Worm (Caenorhabditis elegans) whole organism, late embryonic: ENCODE results near the gene ZK757.1.
A peak's percentile ranks its signal among the peaks of the same experiment; 100 is the strongest.

Experiments used
- F13H6.1 ChIP-seq: sonication (generic microtip); optimal IDR thresholded peaks from 2 replicates; lab custom pipeline; 2016; ENCODE audit warnings: missing genetic modification characterization, missing compliant biosample characterization
- K09A11.1 ChIP-seq: sonication (generic microtip); optimal IDR thresholded peaks from 2 replicates; lab custom pipeline; 2017; ENCODE audit warnings: antibody characterized with exemption, mild to moderate bottlenecking, missing genetic modification characterization, missing compliant biosample characterization; ENCODE audit not compliant: insufficient read depth
- Y22D7AL.16 ChIP-seq: sonication (generic microtip); optimal IDR thresholded peaks from 2 replicates; lab custom pipeline; 2016; ENCODE audit warnings: missing genetic modification characterization, missing compliant biosample characterization
- ama-1 ChIP-seq: fragments of 150-350 bp; optimal IDR thresholded peaks from 2 replicates; lab custom pipeline; 2014
- ceh-14 ChIP-seq: sonication (generic microtip); optimal IDR thresholded peaks from 2 replicates; lab custom pipeline; 2016; ENCODE audit warnings: missing genotype, missing genetic modification characterization, missing compliant biosample characterization
- ceh-19 ChIP-seq: fragments of 200-800 bp; sonication (Bioruptor generic); optimal IDR thresholded peaks from 2 replicates; lab custom pipeline; 2018; ENCODE audit warnings: mild to moderate bottlenecking, missing genetic modification characterization, missing compliant biosample characterization
- ceh-2 ChIP-seq: sonication (generic microtip); optimal IDR thresholded peaks from 2 replicates; lab custom pipeline; 2016; ENCODE audit warnings: missing genotype, missing genetic modification characterization, missing compliant biosample characterization
- ceh-22 ChIP-seq: sonication (generic microtip); optimal IDR thresholded peaks from 2 replicates; lab custom pipeline; 2017; ENCODE audit warnings: missing biosample characterization, missing genetic modification characterization
- ceh-34 ChIP-seq: sonication (generic microtip); optimal IDR thresholded peaks from 2 replicates; lab custom pipeline; 2016; ENCODE audit warnings: mild to moderate bottlenecking, missing genetic modification characterization, missing compliant biosample characterization
- ceh-48 ChIP-seq: sonication (generic microtip); optimal IDR thresholded peaks from 2 replicates; lab custom pipeline; 2016; ENCODE audit warnings: missing genetic modification characterization, inconsistent platforms, missing compliant biosample characterization
- elt-4 ChIP-seq: sonication (generic microtip); optimal IDR thresholded peaks from 2 replicates; lab custom pipeline; 2016; ENCODE audit warnings: missing genetic modification characterization, missing compliant biosample characterization
- ets-4 ChIP-seq: sonication (generic microtip); optimal IDR thresholded peaks from 2 replicates; lab custom pipeline; 2016; ENCODE audit warnings: missing genetic modification characterization, missing compliant biosample characterization
- fax-1 ChIP-seq: sonication (generic microtip); optimal IDR thresholded peaks from 2 replicates; lab custom pipeline; 2016; ENCODE audit warnings: missing genotype, missing genetic modification characterization, missing compliant biosample characterization
- fkh-10 ChIP-seq: fragments of 150-350 bp; optimal IDR thresholded peaks from 2 replicates; lab custom pipeline; 2014; ENCODE audit warnings: missing biosample characterization, missing genetic modification reagents, missing genetic modification characterization
- fkh-6 ChIP-seq: sonication (generic microtip); optimal IDR thresholded peaks from 2 replicates; lab custom pipeline; 2016; ENCODE audit warnings: missing genetic modification characterization, missing compliant biosample characterization
- hlh-30 ChIP-seq: sonication (generic microtip); optimal IDR thresholded peaks from 2 replicates; lab custom pipeline; 2017; ENCODE audit warnings: antibody characterized with exemption, missing genetic modification characterization, missing compliant biosample characterization; ENCODE audit not compliant: insufficient read depth
- hlh-8 ChIP-seq: sonication (generic microtip); optimal IDR thresholded peaks from 2 replicates; lab custom pipeline; 2016; ENCODE audit warnings: missing genotype, missing genetic modification characterization, missing compliant biosample characterization
- lim-6 ChIP-seq: sonication (generic microtip); optimal IDR thresholded peaks from 2 replicates; lab custom pipeline; 2016; ENCODE audit warnings: missing genetic modification characterization, missing compliant biosample characterization
- lin-11 ChIP-seq: fragments of 200-800 bp; sonication (Bioruptor generic); optimal IDR thresholded peaks from 2 replicates; lab custom pipeline; 2018; ENCODE audit warnings: mild to moderate bottlenecking, missing genetic modification characterization, missing compliant biosample characterization
- madf-2 ChIP-seq: sonication (generic microtip); optimal IDR thresholded peaks from 2 replicates; lab custom pipeline; 2017; ENCODE audit warnings: missing genetic modification characterization, missing compliant biosample characterization
- nfya-1 ChIP-seq: sonication (generic microtip); optimal IDR thresholded peaks from 2 replicates; lab custom pipeline; 2017; ENCODE audit warnings: missing genetic modification characterization, mild to moderate bottlenecking, missing compliant biosample characterization, antibody characterized with exemption, moderate library complexity
- nhr-11 ChIP-seq: fragments of 150-350 bp; optimal IDR thresholded peaks from 2 replicates; lab custom pipeline; 2014; ENCODE audit warnings: missing biosample characterization, missing genetic modification characterization
- nhr-232 ChIP-seq: sonication (generic microtip); optimal IDR thresholded peaks from 2 replicates; lab custom pipeline; 2016; ENCODE audit warnings: missing genetic modification characterization, missing compliant biosample characterization
- odd-2 ChIP-seq: sonication (generic microtip); optimal IDR thresholded peaks from 2 replicates; lab custom pipeline; 2017; ENCODE audit warnings: antibody characterized with exemption, mild to moderate bottlenecking, missing genetic modification characterization, missing compliant biosample characterization
- pag-3 ChIP-seq: sonication (generic microtip); optimal IDR thresholded peaks from 2 replicates; lab custom pipeline; 2016; ENCODE audit warnings: missing compliant biosample characterization, missing genetic modification characterization, borderline replicate concordance
- pha-2 ChIP-seq: sonication (generic microtip); optimal IDR thresholded peaks from 2 replicates; lab custom pipeline; 2017; ENCODE audit warnings: mild to moderate bottlenecking, missing genetic modification characterization, missing compliant biosample characterization
- pha-4 ChIP-seq: fragments of 150-350 bp; optimal IDR thresholded peaks from 2 replicates; lab custom pipeline; 2018; ENCODE audit warnings: missing biosample characterization, missing genetic modification reagents, missing genetic modification characterization
- pqm-1 ChIP-seq: sonication (generic microtip); optimal IDR thresholded peaks from 2 replicates; lab custom pipeline; 2016; ENCODE audit warnings: missing genetic modification characterization, missing compliant biosample characterization
- ref-2 ChIP-seq: sonication (generic microtip); optimal IDR thresholded peaks from 2 replicates; lab custom pipeline; 2016; ENCODE audit warnings: missing genetic modification characterization, missing compliant biosample characterization
- rnt-1 ChIP-seq: sonication (generic microtip); optimal IDR thresholded peaks from 2 replicates; lab custom pipeline; 2016; ENCODE audit warnings: missing genetic modification characterization, missing compliant biosample characterization
- sox-2 ChIP-seq: fragments of 200-800 bp; sonication (Bioruptor generic); IDR thresholded peaks from 2 replicates; pipeline ENCODE4 v1.3.6; 2022; ENCODE audit warnings: missing genetic modification reagents, missing genetic modification characterization, missing compliant biosample characterization
- tbx-2 ChIP-seq: sonication (generic microtip); optimal IDR thresholded peaks from 2 replicates; lab custom pipeline; 2016; ENCODE audit warnings: missing genetic modification characterization, missing compliant biosample characterization
- tbx-7 ChIP-seq: sonication (generic microtip); optimal IDR thresholded peaks from 2 replicates; lab custom pipeline; 2016; ENCODE audit warnings: missing genotype, missing genetic modification characterization, missing compliant biosample characterization
- unc-3 ChIP-seq, 2 experiments: fragments of 200-800 bp in 1 of 2; sonication (Bioruptor generic) in 1 of 2; sonication (generic microtip) in 1 of 2; conservative IDR thresholded peaks in 1 of 2; optimal IDR thresholded peaks in 1 of 2; 2 replicates each; pipeline versions ENCODE4 v1.3.6 to Lab custom; 2016 to 2022; ENCODE audit warnings: missing compliant biosample characterization in 2 of 2, missing genetic modification characterization in 2 of 2, missing genetic modification reagents in 1 of 2
- unc-42 ChIP-seq: sonication (generic microtip); optimal IDR thresholded peaks from 2 replicates; lab custom pipeline; 2016; ENCODE audit warnings: missing genotype, missing genetic modification characterization, missing compliant biosample characterization
- unc-55 ChIP-seq: sonication (generic microtip); optimal IDR thresholded peaks from 2 replicates; lab custom pipeline; 2017; ENCODE audit warnings: missing biosample characterization, missing genetic modification reagents, missing genetic modification characterization
- zip-5 ChIP-seq: sonication (generic microtip); optimal IDR thresholded peaks from 2 replicates; lab custom pipeline; 2016; ENCODE audit warnings: missing genetic modification characterization, missing compliant biosample characterization

Gene ZK757.1

DNA sequence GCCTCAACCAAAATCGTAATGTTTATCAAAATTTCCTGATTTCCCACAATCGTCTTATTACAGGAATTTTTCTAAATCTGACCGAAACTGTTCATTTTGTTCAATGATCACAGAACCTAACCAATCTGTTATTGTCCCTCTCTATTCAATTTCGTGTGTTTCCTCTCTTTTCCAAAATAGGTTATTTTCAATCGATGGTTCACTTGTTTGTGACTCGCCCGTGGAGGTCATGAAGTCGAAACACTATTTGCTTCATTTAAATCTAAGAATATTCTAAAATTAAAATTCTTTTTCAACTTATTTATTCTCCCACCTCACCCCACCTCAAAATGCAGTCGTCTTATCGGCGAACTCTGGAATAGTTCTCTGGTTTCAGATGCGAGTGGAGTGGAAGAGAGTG is 20.1 kb downstream of the ZK757.1 start:
- TF ChIP-seq pha-2 (tag; lab: Kevin White, UChicago), result no peak
- no peak for TF ChIP-seq lim-6 (tag; lab: Kevin White, UChicago)
- no peak for TF ChIP-seq ceh-19 (GFP tag; lab: Kevin White, UChicago)
- TF ChIP-seq nhr-232 (tag; lab: Kevin White, UChicago), result no peak
- TF ChIP-seq ceh-2 (tag; lab: Kevin White, UChicago), result no peak
- no peak for TF ChIP-seq ceh-48 (tag; lab: Kevin White, UChicago)
- TF ChIP-seq pha-4 (tag; lab: Kevin White, UChicago), result no peak
- no peak for TF ChIP-seq nhr-11 (tag; lab: Kevin White, UChicago)
- no peak for TF ChIP-seq fkh-6 (tag; lab: Kevin White, UChicago)
- TF ChIP-seq fax-1, result no peak

DNA sequence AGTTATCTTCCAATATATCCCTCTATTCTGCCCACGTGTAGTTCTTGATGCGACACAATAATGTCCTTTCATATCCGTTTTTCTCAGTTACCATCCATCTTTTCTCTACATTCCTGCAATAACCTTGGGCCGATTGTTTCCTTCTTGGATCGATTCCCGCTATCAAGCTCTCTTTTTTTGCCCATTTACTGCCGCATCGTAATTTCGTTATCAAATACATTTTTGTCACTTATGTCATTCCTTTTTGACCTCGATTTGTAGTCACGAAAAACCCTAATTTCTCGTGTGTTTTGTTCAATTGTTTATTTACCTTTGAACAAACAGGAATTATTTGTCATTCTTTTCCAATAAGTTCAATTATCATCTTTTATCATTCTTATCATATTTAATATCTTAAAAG is 21.0 kb downstream of the ZK757.1 start:
- TF ChIP-seq pag-3 (tag; lab: Kevin White, UChicago) (no peak), ceh-14 (tag; lab: Kevin White, UChicago) (no peak), sox-2 (GFP tag; lab: Robert Waterston, UW) (no peak), ceh-2 (tag; lab: Kevin White, UChicago) (no peak), unc-42 (no peak), zip-5 (no peak), ceh-22 (tag; lab: Kevin White, UChicago) (no peak), nhr-232 (tag; lab: Kevin White, UChicago) (no peak), Y22D7AL.16 (tag; lab: Kevin White, UChicago) (no peak), pha-2 (tag; lab: Kevin White, UChicago) (no peak), unc-55 (no peak), ceh-34 (tag; lab: Kevin White, UChicago) (no peak), nfya-1 (tag; lab: Kevin White, UChicago) (no peak), rnt-1 (tag; lab: Kevin White, UChicago) (no peak), ama-1 (lab: Kevin White, UChicago) (no peak), fkh-10 (GFP tag; lab: Kevin White, UChicago) (no peak)

DNA sequence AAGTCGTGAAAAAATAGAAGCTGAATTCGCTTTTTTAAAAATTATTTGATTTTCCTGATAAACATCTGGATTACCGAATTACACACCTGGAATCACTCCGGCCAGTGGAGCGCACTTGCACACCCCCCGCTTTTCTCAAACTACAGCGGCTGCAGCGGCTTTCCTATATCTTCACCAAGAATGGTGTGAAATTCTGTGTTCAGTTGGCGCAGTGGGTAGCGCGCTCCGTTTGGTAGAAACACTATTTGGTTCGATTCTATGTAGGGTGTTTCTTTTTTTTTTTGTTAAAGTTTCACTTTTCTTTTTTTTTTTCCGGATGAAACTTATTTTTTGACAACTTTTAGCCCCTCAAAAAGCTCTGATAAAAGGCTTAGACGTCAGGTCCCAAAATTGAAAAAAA is 21.8 kb downstream of the ZK757.1 start:
- TF ChIP-seq sox-2 (GFP tag; lab: Robert Waterston, UW) (peak; percentile 31; the same call in 1 of the 2 replicates), hlh-8 (tag; lab: Kevin White, UChicago) (peak; percentile 8)

ce11 chrIII:9848603-9849002 is 22.3 kb downstream of the ZK757.1 start:
- TF ChIP-seq ref-2 (tag; lab: Kevin White, UChicago), result no peak
- no peak for TF ChIP-seq ets-4 (tag; lab: Kevin White, UChicago)
- TF ChIP-seq elt-4 (tag; lab: Kevin White, UChicago), result no peak
- TF ChIP-seq tbx-7 (tag; lab: Kevin White, UChicago), result no peak
- no peak for TF ChIP-seq rnt-1 (tag; lab: Kevin White, UChicago)
- no peak for TF ChIP-seq pqm-1 (tag; lab: Kevin White, UChicago)
- no peak for TF ChIP-seq lin-11 (tag; lab: Kevin White, UChicago)
- no peak for TF ChIP-seq K09A11.1 (tag; lab: Kevin White, UChicago)
- TF ChIP-seq nhr-11 (tag; lab: Kevin White, UChicago), result no peak
- TF ChIP-seq hlh-30 (tag; lab: Kevin White, UChicago), result no peak
- no peak for TF ChIP-seq unc-3 (GFP tag; conservative IDR thresholded peaks at IDR 0.05; lab: Robert Waterston, UW)
- no peak for TF ChIP-seq unc-3 (tag; optimal IDR thresholded peaks at IDR 0.05; lab: Kevin White, UChicago)
- no peak for TF ChIP-seq F13H6.1
- no peak for TF ChIP-seq lim-6 (tag; lab: Kevin White, UChicago)
- TF ChIP-seq odd-2 (tag; lab: Kevin White, UChicago), result no peak
- TF ChIP-seq ceh-14 (tag; lab: Kevin White, UChicago), result no peak
- no peak for TF ChIP-seq tbx-2 (tag; lab: Kevin White, UChicago)
- TF ChIP-seq ceh-19 (GFP tag; lab: Kevin White, UChicago), result no peak
- no peak for TF ChIP-seq madf-2 (tag; lab: Kevin White, UChicago)
- TF ChIP-seq ceh-48 (tag; lab: Kevin White, UChicago), result no peak
- TF ChIP-seq sox-2 (GFP tag; lab: Robert Waterston, UW), result no peak
